Fruit fly (Drosophila melanogaster) whole organism, embryonic: Measurements from ENCODE around the gene CG3198.
A peak's percentile ranks its signal among the peaks of the same experiment; 100 is the strongest.

ENCODE experiments used
- ATbp ChIP-seq: fragments of 200-800 bp; sonication (Bioruptor generic); optimal IDR thresholded peaks from 2 replicates; lab custom pipeline; 2017; ENCODE audit warnings: missing biosample characterization, mild to moderate bottlenecking, missing genetic modification characterization, missing genetic modification reagents
- CG10209 ChIP-seq: fragments of 200-800 bp; sonication (Bioruptor generic); optimal IDR thresholded peaks from 3 replicates; lab custom pipeline; 2017; ENCODE audit warnings: missing biosample characterization, mild to moderate bottlenecking, missing genetic modification characterization, missing genetic modification reagents
- CG10565 ChIP-seq: fragments of 200-800 bp; sonication (Bioruptor generic); optimal IDR thresholded peaks from 3 replicates; lab custom pipeline; 2016; ENCODE audit warnings: missing biosample characterization, mild to moderate bottlenecking, missing genetic modification characterization
- CG14014 ChIP-seq: fragments of 200-800 bp; sonication (Bioruptor generic); IDR thresholded peaks from 2 replicates; pipeline ENCODE4 v1.3.6; 2022; ENCODE audit warnings: missing biosample characterization, missing genetic modification characterization
- CG14965 ChIP-seq: fragments of 200-800 bp; sonication (Bioruptor generic); optimal IDR thresholded peaks from 2 replicates; lab custom pipeline; 2016; ENCODE audit warnings: missing biosample characterization, missing genetic modification characterization, borderline replicate concordance
- CG16813 ChIP-seq: fragments of 200-800 bp; sonication (Bioruptor generic); IDR thresholded peaks from 3 replicates; pipeline ENCODE4 v1.3.6; 2022; ENCODE audit warnings: missing biosample characterization, missing genetic modification characterization; ENCODE audit not compliant: partially characterized antibody
- CG18262 ChIP-seq: fragments of 200-800 bp; optimal IDR thresholded peaks from 3 replicates; lab custom pipeline; 2019; ENCODE audit warnings: missing biosample characterization, mild to moderate bottlenecking, missing genetic modification characterization, moderate library complexity
- CG3163 ChIP-seq: fragments of 200-800 bp; sonication (Bioruptor generic); optimal IDR thresholded peaks from 3 replicates; lab custom pipeline; 2016; ENCODE audit warnings: missing biosample characterization, missing genetic modification characterization
- CG3281 ChIP-seq: fragments of 200-800 bp; sonication (Bioruptor generic); optimal IDR thresholded peaks from 3 replicates; lab custom pipeline; 2017; ENCODE audit warnings: missing biosample characterization, mild to moderate bottlenecking, missing genetic modification characterization
- CG34224 ChIP-seq: fragments of 200-800 bp; sonication (Bioruptor generic); IDR thresholded peaks from 3 replicates; pipeline ENCODE4 v1.3.6; 2022; ENCODE audit warnings: missing biosample characterization, missing genetic modification characterization; ENCODE audit not compliant: partially characterized antibody
- CG42726 ChIP-seq: fragments of 200-800 bp; sonication (Bioruptor generic); IDR thresholded peaks from 2 replicates; pipeline ENCODE4 v1.3.6; 2022; ENCODE audit warnings: missing biosample characterization, missing genetic modification characterization; ENCODE audit not compliant: partially characterized antibody
- CG43689 ChIP-seq: fragments of 200-800 bp; sonication (Bioruptor generic); IDR thresholded peaks from 2 replicates; pipeline ENCODE4 v1.3.6; 2022; ENCODE audit warnings: missing biosample characterization, missing genetic modification characterization
- CG6254 ChIP-seq: fragments of 200-800 bp; sonication (Bioruptor generic); optimal IDR thresholded peaks from 3 replicates; lab custom pipeline; 2017; ENCODE audit warnings: mild to moderate bottlenecking, missing biosample characterization, missing genetic modification reagents, missing genetic modification characterization
- CG7372 ChIP-seq: fragments of 200-800 bp; sonication (Bioruptor generic); IDR thresholded peaks from 2 replicates; pipeline ENCODE4 v1.3.6; 2022; ENCODE audit warnings: missing biosample characterization, missing genetic modification characterization
- CG7839 ChIP-seq: fragments of 200-800 bp; sonication (Bioruptor generic); optimal IDR thresholded peaks from 3 replicates; lab custom pipeline; 2018; ENCODE audit warnings: missing biosample characterization, mild to moderate bottlenecking, missing genetic modification characterization, moderate library complexity
- CG7963 ChIP-seq: fragments of 200-800 bp; sonication (Bioruptor generic); IDR thresholded peaks from 3 replicates; pipeline ENCODE4 v1.3.6; 2022; ENCODE audit warnings: missing biosample characterization, missing genetic modification characterization; ENCODE audit not compliant: partially characterized antibody
- CG8765 ChIP-seq: fragments of 200-800 bp; sonication (Bioruptor generic); IDR thresholded peaks from 2 replicates; pipeline ENCODE4 v1.3.6; 2022; ENCODE audit warnings: missing biosample characterization, missing genetic modification characterization
- D19A ChIP-seq: fragments of 200-800 bp; optimal IDR thresholded peaks from 3 replicates; lab custom pipeline; 2019; ENCODE audit warnings: missing biosample characterization, mild to moderate bottlenecking, missing genetic modification characterization, moderate library complexity
- Dll ChIP-seq: fragments of 200-800 bp; sonication (Bioruptor generic); IDR thresholded peaks from 4 replicates; pipeline ENCODE4 v1.3.6; 2022; ENCODE audit warnings: missing biosample characterization, missing genetic modification characterization; ENCODE audit not compliant: partially characterized antibody
- Gug ChIP-seq: fragments of 200-800 bp; sonication (Bioruptor generic); IDR thresholded peaks from 4 replicates; pipeline ENCODE4 v1.3.6; 2022; ENCODE audit warnings: missing biosample characterization, missing genetic modification characterization
- H15 ChIP-seq: fragments of 200-800 bp; sonication (Bioruptor generic); IDR thresholded peaks from 3 replicates; pipeline ENCODE4 v1.3.6; 2022; ENCODE audit warnings: missing biosample characterization, missing genetic modification characterization
- Hand ChIP-seq: fragments of 200-800 bp; sonication (Bioruptor generic); optimal IDR thresholded peaks from 2 replicates; lab custom pipeline; 2017; ENCODE audit warnings: mild to moderate bottlenecking, missing biosample characterization, missing genetic modification reagents, missing genetic modification characterization
- MTF-1 ChIP-seq: fragments of 200-800 bp; sonication (Bioruptor generic); optimal IDR thresholded peaks from 2 replicates; lab custom pipeline; 2018; ENCODE audit warnings: missing biosample characterization, mild to moderate bottlenecking, missing genetic modification characterization, borderline replicate concordance
- Mrtf ChIP-seq: fragments of 200-800 bp; sonication (Bioruptor generic); IDR thresholded peaks from 3 replicates; pipeline ENCODE4 v1.3.6; 2022; ENCODE audit warnings: missing biosample characterization, missing genetic modification characterization
- Neu2 ChIP-seq: fragments of 200-800 bp; sonication (Bioruptor generic); optimal IDR thresholded peaks from 3 replicates; lab custom pipeline; 2016; ENCODE audit warnings: missing biosample characterization, missing genetic modification characterization, borderline replicate concordance
- Nf-YC ChIP-seq: fragments of 200-800 bp; optimal IDR thresholded peaks from 3 replicates; lab custom pipeline; 2019; ENCODE audit warnings: missing biosample characterization, mild to moderate bottlenecking, missing genetic modification characterization, moderate library complexity
- Rfx ChIP-seq: fragments of 200-800 bp; sonication (Bioruptor generic); IDR thresholded peaks from 2 replicates; pipeline ENCODE4 v1.3.6; 2022; ENCODE audit warnings: missing biosample characterization, missing genetic modification characterization
- Sox100B ChIP-seq: fragments of 200-800 bp; sonication (Bioruptor generic); optimal IDR thresholded peaks from 3 replicates; lab custom pipeline; 2018; ENCODE audit warnings: missing biosample characterization, mild to moderate bottlenecking, missing genetic modification characterization
- Trl ChIP-seq, 3 experiments: fragments of >200 bp in 2 of 3; fragments of 200-800 bp in 1 of 3; sonication (Bioruptor generic) in 1 of 3; optimal IDR thresholded peaks; 2 replicates in 1 of 3; 3 replicates in 2 of 3; lab custom pipeline; 2016 to 2017; ENCODE audit warnings: missing biosample characterization in 1 of 3, missing genetic modification characterization in 1 of 3
- ab ChIP-seq: fragments of 200-800 bp; sonication (Bioruptor generic); optimal IDR thresholded peaks from 2 replicates; lab custom pipeline; 2016; ENCODE audit warnings: missing biosample characterization, missing genetic modification characterization
- amos ChIP-seq: fragments of 200-800 bp; sonication (Bioruptor generic); IDR thresholded peaks from 2 replicates; pipeline ENCODE4 v1.3.6; 2022; ENCODE audit warnings: missing biosample characterization, missing genetic modification characterization; ENCODE audit not compliant: partially characterized antibody
- aop ChIP-seq: fragments of 200-800 bp; sonication (Bioruptor generic); IDR thresholded peaks from 2 replicates; pipeline ENCODE4 v1.3.6; 2022; ENCODE audit warnings: missing biosample characterization, missing genetic modification characterization
- bbx ChIP-seq: fragments of 200-800 bp; sonication (Bioruptor generic); IDR thresholded peaks from 2 replicates; pipeline ENCODE4 v1.3.6; 2022; ENCODE audit warnings: missing biosample characterization, missing genetic modification characterization; ENCODE audit not compliant: partially characterized antibody
- chinmo ChIP-seq: fragments of 200-800 bp; sonication (Bioruptor generic); IDR thresholded peaks from 4 replicates; pipeline ENCODE4 v1.3.6; 2022; ENCODE audit warnings: missing biosample characterization, missing genetic modification characterization; ENCODE audit not compliant: partially characterized antibody
- crc ChIP-seq: fragments of 200-800 bp; sonication (Bioruptor generic); optimal IDR thresholded peaks from 2 replicates; lab custom pipeline; 2016; ENCODE audit warnings: missing biosample characterization, missing genetic modification characterization
- disco-r ChIP-seq: fragments of 200-800 bp; sonication (Bioruptor generic); optimal IDR thresholded peaks from 2 replicates; lab custom pipeline; 2016; ENCODE audit warnings: missing biosample characterization, missing genetic modification characterization
- eve ChIP-seq, 2 experiments: fragments of >200 bp; optimal IDR thresholded peaks; 2 replicates each; lab custom pipeline; 2017; ENCODE audit warnings: missing biosample characterization in 2 of 2, missing genetic modification characterization in 2 of 2
- ham ChIP-seq: fragments of 200-800 bp; sonication (Bioruptor generic); IDR thresholded peaks from 2 replicates; pipeline ENCODE4 v1.3.6; 2022; ENCODE audit warnings: missing biosample characterization, missing genetic modification characterization
- lilli ChIP-seq: fragments of 200-800 bp; sonication (Bioruptor generic); optimal IDR thresholded peaks from 3 replicates; lab custom pipeline; 2016; ENCODE audit warnings: missing biosample characterization, missing genetic modification characterization
- maf-S ChIP-seq: fragments of 200-800 bp; sonication (Bioruptor generic); optimal IDR thresholded peaks from 2 replicates; lab custom pipeline; 2016; ENCODE audit warnings: missing biosample characterization, missing genetic modification characterization
- pho ChIP-seq: fragments of 200-800 bp; sonication (Bioruptor generic); optimal IDR thresholded peaks from 2 replicates; lab custom pipeline; 2016; ENCODE audit warnings: missing biosample characterization, missing genetic modification characterization
- row ChIP-seq: fragments of 200-800 bp; sonication (Bioruptor generic); IDR thresholded peaks from 3 replicates; pipeline ENCODE4 v1.3.6; 2022; ENCODE audit warnings: missing biosample characterization, missing genetic modification characterization
- sens-2 ChIP-seq: fragments of 200-800 bp; sonication (Bioruptor generic); IDR thresholded peaks from 2 replicates; pipeline ENCODE4 v1.3.6; 2022; ENCODE audit warnings: missing biosample characterization, missing genetic modification characterization
- sisA ChIP-seq: fragments of 200-800 bp; sonication (Bioruptor generic); IDR thresholded peaks from 2 replicates; pipeline ENCODE4 v1.3.6; 2022; ENCODE audit warnings: missing biosample characterization, missing genetic modification characterization
- trem ChIP-seq: fragments of 200-800 bp; optimal IDR thresholded peaks from 3 replicates; lab custom pipeline; 2019; ENCODE audit warnings: missing biosample characterization, mild to moderate bottlenecking, missing genetic modification characterization, moderate library complexity
- unc-4 ChIP-seq: fragments of 200-800 bp; sonication (Bioruptor generic); IDR thresholded peaks from 2 replicates; pipeline ENCODE4 v1.3.6; 2022; ENCODE audit warnings: missing biosample characterization, missing genetic modification characterization; ENCODE audit not compliant: partially characterized antibody
- vvl ChIP-seq: fragments of 200-800 bp; sonication (Bioruptor generic); IDR thresholded peaks from 2 replicates; pipeline ENCODE4 v1.3.6; 2022; ENCODE audit warnings: missing biosample characterization, missing genetic modification characterization
- wek ChIP-seq: fragments of 200-800 bp; sonication (Bioruptor generic); optimal IDR thresholded peaks from 3 replicates; lab custom pipeline; 2018; ENCODE audit warnings: missing biosample characterization, mild to moderate bottlenecking, missing genetic modification characterization, moderate library complexity

Gene CG3198

dm6 chrX:6673637-6674487 is at the start of gene CG3198, which contains the start of gene Mcm6 (continued):
- TF ChIP-seq CG16813 (peak; percentile 54), eve (GFP tag; optimal IDR thresholded peaks at IDR 0.05; lab: Kevin White, UChicago) (no peak), pho (GFP tag; lab: Kevin White, UChicago) (no peak), D19A (tag; lab: Kevin White, UChicago) (no peak), crc (GFP tag; lab: Kevin White, UChicago) (no peak), bbx (GFP tag; lab: Robert Waterston, UW) (peak; percentile 61), unc-4 (GFP tag; lab: Robert Waterston, UW) (peak; percentile 71), disco-r (no peak), lilli (no peak), CG10209 (GFP tag; lab: Kevin White, UChicago) (no peak), vvl (GFP tag; lab: Robert Waterston, UW) (no peak), maf-S (GFP tag; lab: Kevin White, UChicago) (no peak), CG34224 (GFP tag; lab: Robert Waterston, UW) (peak; percentile 77), CG7372 (no peak), chinmo (0 out of 4 replicates have a peak, but pooled peaks have one; percentile 54), Gug (GFP tag; lab: Robert Waterston, UW) (no peak), CG7963 (GFP tag; lab: Robert Waterston, UW) (peak; percentile 54; the same call in 1 of the 3 replicates), CG7839 (no peak), CG43689 (GFP tag; lab: Robert Waterston, UW) (no peak), sens-2 (GFP tag; lab: Robert Waterston, UW) (no peak), CG14965 (GFP tag; lab: Kevin White, UChicago) (no peak), CG8765 (GFP tag; lab: Robert Waterston, UW) (no peak), aop (GFP tag; lab: Robert Waterston, UW) (no peak), CG18262 (tag; lab: Kevin White, UChicago) (peak; percentile 3), Rfx (GFP tag; lab: Robert Waterston, UW) (0 out of 2 replicates have a peak, but pooled peaks have one; percentile 16), Sox100B (GFP tag; lab: Kevin White, UChicago) (no peak), CG3281 (no peak), CG6254 (no peak), trem (peak; percentile 29), wek (GFP tag; lab: Kevin White, UChicago) (no peak), CG14014 (GFP tag; lab: Robert Waterston, UW) (no peak), MTF-1 (GFP tag; lab: Kevin White, UChicago) (no peak), CG10565 (GFP tag; lab: Kevin White, UChicago) (no peak), Nf-YC (tag; lab: Kevin White, UChicago) (peak; percentile 12), Dll (peak; percentile 77), Hand (GFP tag; lab: Kevin White, UChicago) (no peak), CG3163 (GFP tag; lab: Kevin White, UChicago) (no peak), ATbp (GFP tag; lab: Kevin White, UChicago) (no peak), Neu2 (GFP tag; lab: Kevin White, UChicago) (no peak), CG42726 (GFP tag; lab: Robert Waterston, UW) (peak; percentile 32; the same call in 1 of the 2 replicates), ab (GFP tag; lab: Kevin White, UChicago) (no peak), amos (peak; percentile 76), row (GFP tag; lab: Robert Waterston, UW) (peak; percentile 65), sisA (no peak), Trl (optimal IDR thresholded peaks at IDR 0.05; lab: Kevin White, UChicago) (no peak), Trl (GFP tag; optimal IDR thresholded peaks at IDR 0.05; lab: Kevin White, UChicago) (no peak), ham (GFP tag; lab: Robert Waterston, UW) (no peak), H15 (GFP tag; lab: Robert Waterston, UW) (no peak), Mrtf (no peak)
